Worm (Caenorhabditis elegans): ENCODE measurements around the gene Y57G11C.52.

DNA sequence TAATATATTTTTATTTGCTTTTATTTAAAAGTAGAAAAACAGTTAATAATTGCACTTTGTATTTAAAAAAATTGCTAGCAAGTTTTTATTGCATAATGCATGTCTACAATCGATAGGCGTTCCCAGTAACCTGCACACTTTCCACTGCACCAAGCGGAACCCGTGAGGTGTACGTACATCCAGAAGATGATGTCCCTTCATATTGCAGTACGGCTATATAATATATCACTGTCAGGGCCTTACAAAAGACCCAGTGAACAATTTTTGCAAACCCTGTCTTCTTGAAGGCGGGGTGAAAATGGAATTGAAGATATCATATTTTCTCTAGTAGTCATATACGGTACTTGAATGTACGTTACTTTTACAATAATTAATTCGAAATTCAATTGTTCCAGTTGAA lies 10.0 kb downstream of the Y57G11C.52 start:
- TF ChIP-seq tlf-1 (GFP tag; optimal IDR thresholded peaks at IDR 0.05) (no peak), unc-62 (GFP tag; optimal IDR thresholded peaks at IDR 0.05) (no peak), B0261.1 (tag; optimal IDR thresholded peaks at IDR 0.05) (no peak), bed-2 (GFP tag; IDR thresholded peaks at IDR 0.05) (no peak), die-1 (tag; optimal IDR thresholded peaks at IDR 0.05) (no peak), egrh-3 (GFP tag; IDR thresholded peaks at IDR 0.05) (no peak), somi-1 (GFP tag; optimal IDR thresholded peaks at IDR 0.05) (no peak), akir-1 (GFP tag; optimal IDR thresholded peaks at IDR 0.05) (no peak), hmg-20 (GFP tag; IDR thresholded peaks at IDR 0.05) (no peak), F57A8.1 (GFP tag; optimal IDR thresholded peaks at IDR 0.05) (no peak), athp-1 (tag; optimal IDR thresholded peaks at IDR 0.05) (no peak), mcd-1 (GFP tag; IDR thresholded peaks at IDR 0.05) (no peak)

Data from whole organism, young adult.